Fruit fly (Drosophila melanogaster) whole organism, embryonic: ENCODE results near the gene dpr14.

ENCODE experiments used
- CG31388 ChIP-seq: fragments of 200-800 bp; sonication (Bioruptor generic); optimal IDR thresholded peaks from 2 replicates; lab custom pipeline; 2016; ENCODE audit warnings: missing biosample characterization, missing genetic modification characterization
- Ets97D ChIP-seq: fragments of 200-800 bp; sonication (Bioruptor generic); optimal IDR thresholded peaks from 3 replicates; lab custom pipeline; 2016; ENCODE audit warnings: missing biosample characterization, missing genetic modification characterization
- H2.0 ChIP-seq: fragments of 200-800 bp; sonication (Bioruptor generic); IDR thresholded peaks from 2 replicates; pipeline ENCODE4 v1.3.6; 2022; ENCODE audit warnings: missing biosample characterization, missing genetic modification characterization
- insv ChIP-seq, 2 experiments: fragments of 200-800 bp; sonication (Bioruptor generic); optimal IDR thresholded peaks; 3 replicates each; lab custom pipeline; 2016 to 2018; ENCODE audit warnings: missing biosample characterization in 2 of 2, missing genetic modification characterization in 2 of 2
- odd ChIP-seq: fragments of 200-800 bp; sonication (Bioruptor generic); optimal IDR thresholded peaks from 2 replicates; lab custom pipeline; 2017; ENCODE audit warnings: missing biosample characterization, mild to moderate bottlenecking, missing genetic modification characterization
- sisA ChIP-seq: fragments of 200-800 bp; sonication (Bioruptor generic); IDR thresholded peaks from 2 replicates; pipeline ENCODE4 v1.3.6; 2022; ENCODE audit warnings: missing biosample characterization, missing genetic modification characterization

dm6 chrX:7893411-7894122 lies 14.5 kb downstream of the dpr14 start, which contains the start of the genes CG45089, ND-MNLL and p115:
- TF ChIP-seq odd (GFP tag; lab: Kevin White, UChicago) (no peak), CG31388 (GFP tag; lab: Kevin White, UChicago) (peak; percentile 6), sisA (GFP tag; lab: Robert Waterston, UW) (peak; percentile 51), Ets97D (GFP tag; lab: Kevin White, UChicago) (peak; percentile 44), H2.0 (GFP tag; lab: Robert Waterston, UW) (0 out of 2 replicates have a peak, but pooled peaks have one; percentile 14), insv (GFP tag; optimal IDR thresholded peaks at IDR 0.05; lab: Kevin White, UChicago) (peak in 1 of 2 experiments; percentile 56)
